Fruit fly (Drosophila melanogaster) whole organism, wandering third instar larva: ENCODE measurements around the gene CG8915.
A peak's percentile ranks its signal among the peaks of the same experiment; 100 is the strongest.

ENCODE experiments used
- Abd-B ChIP-seq: fragments of >200 bp; optimal IDR thresholded peaks from 2 replicates; lab custom pipeline; 2017; ENCODE audit warnings: missing biosample characterization, missing genetic modification characterization
- CG32264 ChIP-seq: fragments of 200-800 bp; sonication (Bioruptor generic); optimal IDR thresholded peaks from 2 replicates; lab custom pipeline; 2016; ENCODE audit warnings: missing biosample characterization, missing genetic modification characterization
- Dfd ChIP-seq: fragments of >200 bp; optimal IDR thresholded peaks from 2 replicates; lab custom pipeline; 2017; ENCODE audit warnings: missing biosample characterization, missing genetic modification characterization
- GATAd ChIP-seq: sonication (Bioruptor generic); optimal IDR thresholded peaks from 2 replicates; lab custom pipeline; 2016; ENCODE audit warnings: missing biosample characterization, missing genetic modification characterization
- Hnf4 ChIP-seq: fragments of 200-800 bp; sonication (Bioruptor generic); optimal IDR thresholded peaks from 2 replicates; lab custom pipeline; 2016; ENCODE audit warnings: missing biosample characterization, mild to moderate bottlenecking, missing genetic modification characterization
- Hr83 ChIP-seq: fragments of 200-300 bp; sonication (Bioruptor generic); optimal IDR thresholded peaks from 2 replicates; lab custom pipeline; 2016; ENCODE audit warnings: missing biosample characterization, mild to moderate bottlenecking, missing genetic modification characterization, moderate library complexity; ENCODE audit not compliant: poor library complexity, severe bottlenecking
- Myc ChIP-seq: fragments of >200 bp; optimal IDR thresholded peaks from 2 replicates; lab custom pipeline; 2017
- N ChIP-seq: fragments of >200 bp; optimal IDR thresholded peaks from 2 replicates; lab custom pipeline; 2018; ENCODE audit warnings: missing biosample characterization, missing external identifiers, missing genetic modification characterization
- Rel ChIP-seq, 2 experiments: fragments of 200-800 bp; sonication (Bioruptor generic) in 1 of 2; optimal IDR thresholded peaks; 2 replicates in 1 of 2; 3 replicates in 1 of 2; lab custom pipeline; 2016 to 2019; ENCODE audit warnings: mild to moderate bottlenecking in 2 of 2, missing biosample characterization in 2 of 2, missing genetic modification characterization in 2 of 2, moderate library complexity in 1 of 2
- Sp1 ChIP-seq: fragments of 200-800 bp; sonication (Bioruptor generic); optimal IDR thresholded peaks from 3 replicates; lab custom pipeline; 2019; ENCODE audit warnings: missing biosample characterization, mild to moderate bottlenecking, missing genetic modification characterization, moderate library complexity
- Vsx2 ChIP-seq: fragments of 200-300, 225-300 bp; sonication (Bioruptor generic); optimal IDR thresholded peaks from 2 replicates; lab custom pipeline; 2018; ENCODE audit warnings: missing biosample characterization, missing genetic modification characterization; ENCODE audit not compliant: partially characterized antibody
- brk ChIP-seq: fragments of 200-800 bp; sonication (Bioruptor generic); optimal IDR thresholded peaks from 2 replicates; lab custom pipeline; 2016; ENCODE audit warnings: missing biosample characterization, mild to moderate bottlenecking, missing genetic modification characterization
- dl ChIP-seq, 2 experiments: fragments of 175-275, 200-275 bp in 1 of 2; fragments of 200-275 bp in 1 of 2; sonication (Bioruptor generic); optimal IDR thresholded peaks; lab custom pipeline; 2018; ENCODE audit warnings: mild to moderate bottlenecking in 2 of 2, missing biosample characterization in 2 of 2, missing genetic modification characterization in 2 of 2, moderate library complexity in 2 of 2; ENCODE audit not compliant: partially characterized antibody in 2 of 2, insufficient read depth in 1 of 2
- dmrt93B ChIP-seq: fragments of 200-800 bp; sonication (Bioruptor generic); optimal IDR thresholded peaks from 2 replicates; lab custom pipeline; 2018; ENCODE audit warnings: missing biosample characterization, mild to moderate bottlenecking, missing genetic modification characterization
- dsf ChIP-seq: sonication (Bioruptor generic); optimal IDR thresholded peaks from 2 replicates; lab custom pipeline; 2016; ENCODE audit warnings: missing biosample characterization, missing genetic modification characterization, borderline replicate concordance
- ey ChIP-seq: fragments of 200-800 bp; sonication (Bioruptor generic); optimal IDR thresholded peaks from 2 replicates; lab custom pipeline; 2016; ENCODE audit warnings: missing biosample characterization, missing genetic modification characterization
- foxo ChIP-seq, 2 experiments: fragments of 200-800 bp; sonication (Bioruptor generic); optimal IDR thresholded peaks; 2 replicates in 1 of 2; 3 replicates in 1 of 2; lab custom pipeline; 2016 to 2017; ENCODE audit warnings: missing biosample characterization in 2 of 2, missing genetic modification characterization in 2 of 2
- fru ChIP-seq: fragments of 200-800 bp; sonication (Bioruptor generic); optimal IDR thresholded peaks from 3 replicates; lab custom pipeline; 2016; ENCODE audit warnings: missing biosample characterization, mild to moderate bottlenecking, missing genetic modification characterization
- h ChIP-seq: fragments of 200-800 bp; sonication (Bioruptor generic); optimal IDR thresholded peaks from 3 replicates; lab custom pipeline; 2016; ENCODE audit warnings: missing biosample characterization, mild to moderate bottlenecking, missing genetic modification characterization
- jim ChIP-seq: fragments of 175-275, 200-325 bp; sonication (Bioruptor generic); optimal IDR thresholded peaks from 2 replicates; lab custom pipeline; 2016; ENCODE audit warnings: missing biosample characterization, mild to moderate bottlenecking, missing genetic modification characterization
- pan ChIP-seq: fragments of >200 bp; optimal IDR thresholded peaks from 2 replicates; lab custom pipeline; 2017
- psq ChIP-seq: fragments of 200-800 bp; sonication (Bioruptor generic); optimal IDR thresholded peaks from 3 replicates; lab custom pipeline; 2017; ENCODE audit warnings: missing biosample characterization, mild to moderate bottlenecking, missing genetic modification characterization, moderate library complexity
- rgr ChIP-seq: fragments of 200-800 bp; sonication (Bioruptor generic); optimal IDR thresholded peaks from 3 replicates; lab custom pipeline; 2016; ENCODE audit warnings: missing biosample characterization, mild to moderate bottlenecking, missing genetic modification characterization
- sage ChIP-seq: fragments of 200-800 bp; sonication (Bioruptor generic); optimal IDR thresholded peaks from 2 replicates; lab custom pipeline; 2016; ENCODE audit warnings: missing biosample characterization, mild to moderate bottlenecking, missing genetic modification characterization
- sv ChIP-seq: fragments of 200-800 bp; sonication (Bioruptor generic); optimal IDR thresholded peaks from 3 replicates; lab custom pipeline; 2016; ENCODE audit warnings: missing biosample characterization, missing genetic modification characterization
- tai ChIP-seq: sonication (Bioruptor generic); optimal IDR thresholded peaks from 2 replicates; lab custom pipeline; 2016; ENCODE audit warnings: missing biosample characterization, missing genetic modification characterization
- usp ChIP-seq: fragments of >200 bp; optimal IDR thresholded peaks from 2 replicates; lab custom pipeline; 2017; ENCODE audit warnings: missing biosample characterization, missing genetic modification characterization

Gene CG8915

dm6 chrX:17290960-17291432 lies 46.2 kb upstream of the CG8915 start:
- TF ChIP-seq usp (GFP tag; lab: Kevin White, UChicago) (no peak), ey (GFP tag; lab: Kevin White, UChicago) (no peak), Sp1 (GFP tag; lab: Kevin White, UChicago) (no peak), foxo (GFP tag; optimal IDR thresholded peaks at IDR 0.05; lab: Kevin White, UChicago) (peak in 1 of 2 experiments; percentile 31), CG32264 (GFP tag; lab: Kevin White, UChicago) (no peak), Rel (GFP tag; optimal IDR thresholded peaks at IDR 0.05; lab: Kevin White, UChicago) (no peak), Rel (tag; optimal IDR thresholded peaks at IDR 0.05; lab: Kevin White, UChicago) (no peak), rgr (peak; percentile 16), h (GFP tag; lab: Kevin White, UChicago) (no peak), psq (GFP tag; lab: Kevin White, UChicago) (no peak), GATAd (GFP tag; lab: Kevin White, UChicago) (no peak)

dm6 chrX:17290154-17290959 lies 45.6 kb upstream of the CG8915 start:
- peak; percentile 60 for TF ChIP-seq h (GFP tag; lab: Kevin White, UChicago)
- no peak for TF ChIP-seq ey (GFP tag; lab: Kevin White, UChicago)
- TF ChIP-seq psq (GFP tag; lab: Kevin White, UChicago), result no peak
- TF ChIP-seq dmrt93B (GFP tag; lab: Kevin White, UChicago), result no peak
- TF ChIP-seq Myc (lab: Kevin White, UChicago), result no peak
- TF ChIP-seq fru (GFP tag; lab: Kevin White, UChicago), result peak; percentile 4
- TF ChIP-seq pan (lab: Kevin White, UChicago), result no peak
- TF ChIP-seq foxo (GFP tag; optimal IDR thresholded peaks at IDR 0.05; lab: Kevin White, UChicago), result peak in 1 of 2 experiments; percentile 20
- TF ChIP-seq Hnf4 (GFP tag; lab: Kevin White, UChicago), result no peak
- TF ChIP-seq dl (GFP tag; optimal IDR thresholded peaks at IDR 0.05; lab: Kevin White, UChicago; ENCODE audit: insufficient read depth in 1 of 2, partially characterized antibody in 2 of 2), result no peak
- no peak for TF ChIP-seq N (GFP tag; lab: Kevin White, UChicago)
- TF ChIP-seq Dfd (GFP tag; lab: Kevin White, UChicago), result no peak
- TF ChIP-seq Rel (GFP tag; optimal IDR thresholded peaks at IDR 0.05; lab: Kevin White, UChicago), result no peak
- peak; percentile 98 for TF ChIP-seq Rel (tag; optimal IDR thresholded peaks at IDR 0.05; lab: Kevin White, UChicago)

- TF ChIP-seq Myc (lab: Kevin White, UChicago) (no peak), Hnf4 (GFP tag; lab: Kevin White, UChicago) (no peak), pan (lab: Kevin White, UChicago) (no peak), usp (GFP tag; lab: Kevin White, UChicago) (no peak), Abd-B (GFP tag; lab: Kevin White, UChicago) (no peak), dl (GFP tag; optimal IDR thresholded peaks at IDR 0.05; lab: Kevin White, UChicago; ENCODE audit: insufficient read depth in 1 of 2, partially characterized antibody in 2 of 2) (no peak), dmrt93B (GFP tag; lab: Kevin White, UChicago) (no peak), foxo (GFP tag; optimal IDR thresholded peaks at IDR 0.05; lab: Kevin White, UChicago) (no peak), Rel (GFP tag; optimal IDR thresholded peaks at IDR 0.05; lab: Kevin White, UChicago) (no peak), Rel (tag; optimal IDR thresholded peaks at IDR 0.05; lab: Kevin White, UChicago) (peak; percentile 62), tai (no peak), h (GFP tag; lab: Kevin White, UChicago) (peak; percentile 30), dsf (GFP tag; lab: Kevin White, UChicago) (no peak)
Measured at dm6 chrX:17289225-17289624, 44.4 kb upstream of the CG8915 start.

dm6 chrX:17285069-17285468 lies 40.3 kb upstream of the CG8915 start:
- TF ChIP-seq sv (GFP tag; lab: Kevin White, UChicago), result no peak
- no peak for TF ChIP-seq sage (GFP tag; lab: Kevin White, UChicago)
- TF ChIP-seq brk (GFP tag; lab: Kevin White, UChicago), result no peak
- no peak for TF ChIP-seq pan (lab: Kevin White, UChicago)
- TF ChIP-seq Dfd (GFP tag; lab: Kevin White, UChicago), result no peak
- TF ChIP-seq jim, result no peak
- no peak for TF ChIP-seq Rel (GFP tag; optimal IDR thresholded peaks at IDR 0.05; lab: Kevin White, UChicago)
- TF ChIP-seq Rel (tag; optimal IDR thresholded peaks at IDR 0.05; lab: Kevin White, UChicago), result no peak
- TF ChIP-seq Hr83, result no peak
- TF ChIP-seq h (GFP tag; lab: Kevin White, UChicago), result no peak
- no peak for TF ChIP-seq fru (GFP tag; lab: Kevin White, UChicago)
- no peak for TF ChIP-seq psq (GFP tag; lab: Kevin White, UChicago)
- TF ChIP-seq usp (GFP tag; lab: Kevin White, UChicago), result no peak
- no peak for TF ChIP-seq dmrt93B (GFP tag; lab: Kevin White, UChicago)
- no peak for TF ChIP-seq Vsx2 (GFP tag; lab: Kevin White, UChicago)
- no peak for TF ChIP-seq Abd-B (GFP tag; lab: Kevin White, UChicago)
